Worm (Caenorhabditis elegans): ENCODE data around the gene ech-1.1.

Gene ech-1.1

DNA sequence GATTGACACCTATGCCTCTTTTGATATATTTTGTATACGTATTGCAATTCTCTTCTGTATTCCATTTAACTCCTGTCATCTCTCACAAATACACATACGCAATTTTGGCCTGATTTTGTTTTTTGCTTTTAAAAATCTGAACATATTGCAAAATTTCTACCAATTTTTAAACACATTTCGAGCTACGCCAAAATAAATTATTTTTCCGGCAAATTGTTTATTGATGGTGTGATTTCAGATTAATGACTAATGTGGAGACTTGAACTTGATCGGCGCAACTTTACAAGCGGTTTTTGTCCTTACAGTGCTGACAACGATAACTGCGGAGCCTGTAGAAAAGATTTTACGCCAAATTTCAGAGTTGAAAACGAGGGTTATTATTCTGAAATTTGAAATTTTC is 35.8 kb upstream of the ech-1.1 start (continued):
- TF ChIP-seq ama-1 (optimal IDR thresholded peaks at IDR 0.05) (no peak), ama-1 (GFP tag; optimal IDR thresholded peaks at IDR 0.05) (peak in 1 of 2 experiments; percentile 28), lsy-27 (tag; optimal IDR thresholded peaks at IDR 0.05; ENCODE audit: borderline replicate concordance, insufficient read depth) (no peak), madf-6 (GFP tag; IDR thresholded peaks at IDR 0.05) (peak; percentile 73), chd-7 (tag; optimal IDR thresholded peaks at IDR 0.05) (no peak), snpc-1.1 (tag; optimal IDR thresholded peaks at IDR 0.05; ENCODE audit: insufficient read depth) (peak; percentile 34), ceh-27 (GFP tag; optimal IDR thresholded peaks at IDR 0.05) (no peak), B0261.1 (tag; optimal IDR thresholded peaks at IDR 0.05) (peak; percentile 12), attf-6 (GFP tag; IDR thresholded peaks at IDR 0.05) (peak; percentile 76), snpc-4 (GFP tag; optimal IDR thresholded peaks at IDR 0.05) (peak; percentile 29), snpc-4 (tag; optimal IDR thresholded peaks at IDR 0.05) (no peak), egl-18 (GFP tag; IDR thresholded peaks at IDR 0.05) (0 out of 2 replicates have a peak, but pooled peaks have one; percentile 40), ztf-22 (GFP tag; optimal IDR thresholded peaks at IDR 0.05) (no peak), him-1 (tag; optimal IDR thresholded peaks at IDR 0.05) (peak; percentile 37), lin-35 (GFP tag; optimal IDR thresholded peaks at IDR 0.05) (peak in 1 of 3 experiments; percentile 2)

DNA sequence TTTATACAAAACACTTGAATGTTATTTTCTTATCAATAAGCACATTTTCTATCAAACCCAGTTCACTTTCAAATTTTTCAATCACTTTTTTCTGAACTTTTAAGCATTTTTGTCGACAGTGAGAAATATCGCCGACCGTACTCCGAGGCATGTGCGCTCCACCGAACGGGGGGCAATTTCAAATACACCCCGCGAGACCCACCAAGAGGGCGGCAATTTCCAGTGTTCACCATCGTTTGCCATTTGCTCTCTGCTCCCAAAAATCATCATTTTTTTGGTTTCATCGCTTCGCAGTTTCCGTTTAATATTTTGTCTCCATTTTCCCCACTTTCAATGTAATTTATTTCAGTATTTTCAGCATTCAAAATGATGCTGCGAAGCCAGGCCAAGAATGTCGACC is 34.0 kb upstream of the ech-1.1 start, which contains the start of gene cyb-3:
Gene cyb-3, plus strand, starts transcription at position 350 of the 400 bp plus-strand sequence.
- TF ChIP-seq B0261.1 (tag; optimal IDR thresholded peaks at IDR 0.05) (peak; percentile 18), dox-1 (GFP tag; IDR thresholded peaks at IDR 0.05) (peak; percentile 60; the same call in 1 of the 2 replicates), athp-1 (tag; optimal IDR thresholded peaks at IDR 0.05) (peak; percentile 7), fkh-3 (tag; optimal IDR thresholded peaks at IDR 0.05) (no peak), bed-2 (GFP tag; IDR thresholded peaks at IDR 0.05) (no peak), unc-130 (GFP tag; optimal IDR thresholded peaks at IDR 0.05) (peak; percentile 36), dpl-1 (GFP tag; optimal IDR thresholded peaks at IDR 0.05) (peak; percentile 85), madf-3 (GFP tag; IDR thresholded peaks at IDR 0.05) (peak; percentile 89), lin-35 (GFP tag; optimal IDR thresholded peaks at IDR 0.05) (peak in 1 of 3 experiments; percentile 69), D2030.7 (GFP tag; IDR thresholded peaks at IDR 0.05) (peak; percentile 91), hmg-20 (GFP tag; IDR thresholded peaks at IDR 0.05) (no peak), efl-1 (GFP tag; optimal IDR thresholded peaks at IDR 0.05) (peak; percentile 95), hmg-1.2 (GFP tag; IDR thresholded peaks at IDR 0.05) (peak; percentile 55; the same call in 1 of the 2 replicates), madf-8 (GFP tag; conservative IDR thresholded peaks at IDR 0.05) (peak; percentile 92), tbx-9 (tag; optimal IDR thresholded peaks at IDR 0.05; ENCODE audit: borderline replicate concordance) (no peak), pbrm-1 (GFP tag; IDR thresholded peaks at IDR 0.05) (peak; percentile 28; the same call in 1 of the 2 replicates), attf-6 (GFP tag; IDR thresholded peaks at IDR 0.05) (no peak), F49E8.2 (tag; optimal IDR thresholded peaks at IDR 0.05; ENCODE audit: insufficient read depth) (peak; percentile 80), mcd-1 (GFP tag; IDR thresholded peaks at IDR 0.05) (peak; percentile 84), hsf-1 (GFP tag; IDR thresholded peaks at IDR 0.05) (peak; percentile 86), Y53G8AR.9 (GFP tag; conservative IDR thresholded peaks at IDR 0.05) (0 out of 2 replicates have a peak, but pooled peaks have one; percentile 24), lsl-1 (GFP tag; optimal IDR thresholded peaks at IDR 0.05) (peak; percentile 82), ztf-18 (tag; optimal IDR thresholded peaks at IDR 0.05) (peak; percentile 20), Y95B8A.8 (GFP tag; IDR thresholded peaks at IDR 0.05) (peak; percentile 67; the same call in 1 of the 2 replicates), nfya-2 (GFP tag; IDR thresholded peaks at IDR 0.05) (no peak), madf-6 (GFP tag; IDR thresholded peaks at IDR 0.05) (peak; percentile 95), egrh-3 (GFP tag; IDR thresholded peaks at IDR 0.05) (no peak), lin-54 (GFP tag; optimal IDR thresholded peaks at IDR 0.05) (peak; percentile 75), snpc-3.4 (tag; optimal IDR thresholded peaks at IDR 0.05) (peak; percentile 68), F33H1.4 (GFP tag; IDR thresholded peaks at IDR 0.05) (peak; percentile 71), hrde-1 (tag; optimal IDR thresholded peaks at IDR 0.05; ENCODE audit: borderline replicate concordance) (no peak), ZK185.1 (tag; optimal IDR thresholded peaks at IDR 0.05; ENCODE audit: poor library complexity, severe bottlenecking) (no peak), B0019.2 (GFP tag; conservative IDR thresholded peaks at IDR 0.05) (peak; percentile 80), B0336.3 (GFP tag; IDR thresholded peaks at IDR 0.05) (no peak), snpc-4 (GFP tag; optimal IDR thresholded peaks at IDR 0.05) (peak; percentile 1), snpc-4 (tag; optimal IDR thresholded peaks at IDR 0.05) (peak in 1 of 4 experiments; percentile 53), tlf-1 (GFP tag; optimal IDR thresholded peaks at IDR 0.05) (peak; percentile 48)
